Fruit fly (Drosophila melanogaster): ENCODE measurements around the gene CG31538.

- TF ChIP-seq CG12605 (GFP tag; IDR thresholded peaks at IDR 0.05) (no peak), D1 (tag; optimal IDR thresholded peaks at IDR 0.05) (no peak), CG15710 (tag; optimal IDR thresholded peaks at IDR 0.05) (no peak), EcR (GFP tag; optimal IDR thresholded peaks at IDR 0.05) (no peak), CG14655 (GFP tag; optimal IDR thresholded peaks at IDR 0.05) (no peak), fd96Ca (GFP tag; IDR thresholded peaks at IDR 0.05) (no peak), CG34367 (tag; optimal IDR thresholded peaks at IDR 0.05) (no peak)
Measured at dm6 chr3R:5301905-5302304, 24.3 kb upstream of the CG31538 start.

All from whole organism, pupa.